Fruit fly (Drosophila melanogaster) whole organism, larva: Measurements from ENCODE around the gene S.

Source experiments
- noc ChIP-seq: fragments of 200-800 bp; sonication (Bioruptor generic); optimal IDR thresholded peaks from 3 replicates; lab custom pipeline; 2019; ENCODE audit warnings: missing biosample characterization, mild to moderate bottlenecking, missing genetic modification characterization, moderate library complexity

The S gene

DNA sequence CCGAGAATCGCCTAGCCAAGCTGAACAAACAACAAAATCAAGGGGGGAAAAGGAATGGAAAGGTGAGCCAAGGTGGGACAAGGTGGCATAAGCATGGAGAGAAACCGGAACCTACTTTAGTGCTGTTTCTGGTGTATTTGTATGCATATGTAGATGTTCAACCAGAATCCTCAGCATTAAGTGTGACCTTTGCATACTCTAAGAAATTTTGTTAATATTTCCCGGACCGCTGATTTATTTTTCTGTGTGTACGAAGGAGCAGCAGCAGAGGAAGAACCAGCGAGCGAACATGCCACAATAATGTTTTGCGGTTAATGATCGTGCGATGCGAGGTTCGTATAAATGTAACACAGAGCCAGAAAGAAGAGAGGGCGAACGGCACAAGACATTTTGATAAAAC, 12.6 kb downstream of the S start:
- no peak for TF ChIP-seq noc (tag; lab: Kevin White, UChicago)

DNA sequence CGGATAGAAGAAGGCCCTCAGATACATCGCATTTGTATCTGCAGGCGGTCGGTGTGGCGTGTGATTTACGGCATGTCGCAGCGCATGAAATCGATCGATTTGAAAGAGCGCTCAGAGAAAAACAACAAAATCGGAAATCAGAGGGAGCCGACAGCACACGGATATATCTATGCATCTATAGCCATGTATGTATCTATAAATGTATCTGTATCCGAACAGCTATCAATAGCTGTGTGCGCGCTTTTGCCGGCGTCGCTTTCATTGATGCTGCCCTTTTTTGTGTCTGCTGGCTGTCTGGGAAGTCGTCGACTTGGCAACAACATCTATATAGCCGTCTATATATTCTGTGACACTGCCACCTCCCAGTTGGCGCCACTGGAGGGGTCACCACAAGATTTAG, 13.1 kb downstream of the S start:
- no peak for TF ChIP-seq noc (tag; lab: Kevin White, UChicago)

- no peak for TF ChIP-seq noc (tag; lab: Kevin White, UChicago)
Measured at dm6 chr2L:1063695-1064094, 13.9 kb downstream of the S start.

- no peak for TF ChIP-seq noc (tag; lab: Kevin White, UChicago)
Measured at dm6 chr2L:1062473-1063363, 14.9 kb downstream of the S start.

dm6 chr2L:1057513-1057912, 20.1 kb downstream of the S start:
- no peak for TF ChIP-seq noc (tag; lab: Kevin White, UChicago)

- no peak for TF ChIP-seq noc (tag; lab: Kevin White, UChicago)
Measured at dm6 chr2L:1056631-1057030, 21.0 kb downstream of the S start.

DNA sequence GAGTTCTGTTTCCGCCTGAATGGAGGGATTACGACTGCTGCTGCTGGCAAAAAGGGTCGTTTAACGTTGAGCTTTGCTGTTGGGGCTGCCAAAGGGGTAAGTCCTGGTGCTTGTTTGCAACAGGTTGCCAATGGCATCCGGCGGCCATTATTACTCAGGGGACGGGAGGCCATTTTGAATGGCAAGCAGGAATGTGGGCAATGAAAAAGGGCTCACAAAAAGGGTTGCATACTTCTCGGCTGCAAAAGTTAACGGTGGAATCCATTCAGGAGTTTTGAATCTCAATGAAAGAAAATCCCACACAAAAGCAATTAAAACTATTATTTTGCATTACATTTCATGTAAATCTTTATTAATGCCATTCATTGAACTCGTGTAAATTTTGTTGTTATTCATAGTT, 28.3 kb downstream of the S start:
- no peak for TF ChIP-seq noc (tag; lab: Kevin White, UChicago)

DNA sequence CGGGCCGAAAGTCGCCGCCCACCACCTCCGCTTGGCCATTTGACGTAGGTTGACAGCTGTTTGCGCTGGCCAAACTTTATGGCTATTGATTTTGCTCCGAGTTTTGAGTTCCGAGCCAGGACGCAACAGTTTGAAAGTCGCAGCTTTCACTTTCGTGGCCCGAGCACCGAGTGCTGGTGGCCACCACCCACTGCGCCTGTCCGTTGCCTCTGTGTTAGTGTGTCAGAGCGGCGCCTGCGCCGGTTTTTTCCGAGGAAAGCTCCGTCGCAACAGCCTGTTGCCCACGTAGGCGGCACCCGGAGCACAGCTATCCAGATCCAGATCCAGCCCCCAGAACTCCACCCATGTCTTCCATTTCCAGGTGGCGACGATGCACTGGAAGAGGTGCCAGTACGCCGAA, 28.8 kb downstream of the S start:
- no peak for TF ChIP-seq noc (tag; lab: Kevin White, UChicago)

DNA sequence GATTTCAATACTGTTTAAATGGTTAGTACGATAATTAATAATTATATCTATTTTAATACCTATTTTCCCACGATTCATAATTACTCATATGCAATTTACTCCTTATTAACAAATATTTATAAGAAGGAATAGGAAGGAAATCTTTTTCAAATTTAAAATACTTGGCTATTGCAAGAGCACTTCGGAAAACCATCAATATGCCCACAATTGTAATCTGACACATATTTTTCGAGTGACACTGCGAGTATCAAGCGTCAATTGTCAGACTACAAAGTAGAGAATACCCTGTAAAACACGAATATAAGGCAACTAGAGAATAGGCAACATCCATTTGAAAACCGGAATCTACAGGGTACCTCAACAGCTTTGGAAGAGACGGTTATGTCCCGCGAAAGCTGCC, 29.2 kb downstream of the S start:
- no peak for TF ChIP-seq noc (tag; lab: Kevin White, UChicago)

DNA sequence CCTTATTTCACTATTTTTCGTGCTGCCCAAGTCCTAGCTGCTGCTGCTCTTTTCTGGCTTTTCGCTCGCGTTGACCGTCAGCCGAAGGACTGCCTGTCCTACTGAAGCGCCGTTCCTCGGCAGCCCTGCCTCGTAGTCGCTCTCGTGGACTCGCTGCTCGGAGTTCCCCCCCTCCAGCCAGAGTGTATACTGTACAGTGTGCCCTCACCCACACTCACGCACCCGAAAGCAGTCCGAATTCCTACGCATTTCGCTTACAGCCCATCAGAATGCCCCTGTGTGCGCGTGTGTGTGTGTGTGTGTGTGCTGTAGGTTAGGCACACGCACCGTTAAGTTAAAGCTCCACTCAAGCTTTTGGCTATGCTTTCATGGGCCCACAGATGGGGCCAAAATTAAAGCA, 29.6 kb downstream of the S start, which contains the start of gene IA-2:
Gene IA-2, minus strand, starts transcription at position 89 of the 400 bp plus-strand sequence.
- no peak for TF ChIP-seq noc (tag; lab: Kevin White, UChicago)

DNA sequence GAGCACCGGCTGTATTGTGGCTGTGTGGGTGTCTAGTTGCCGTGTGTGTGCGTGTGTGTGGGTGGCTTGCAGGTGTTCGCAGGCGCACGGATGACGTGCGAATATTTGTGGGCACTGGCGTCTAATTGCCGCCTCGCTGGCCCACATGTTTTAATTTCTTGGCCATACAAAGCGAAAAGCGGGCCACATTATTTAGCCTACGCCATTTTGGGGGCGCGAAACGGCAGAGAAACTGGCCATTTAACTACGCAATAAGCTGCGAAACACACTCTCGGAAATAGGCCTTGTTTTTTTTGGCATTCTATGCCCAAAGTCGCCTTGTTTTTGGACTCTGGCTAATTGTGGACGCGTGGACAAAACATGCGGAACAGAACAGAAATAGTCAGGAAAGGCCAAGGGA, 30.4 kb downstream of the S start:
- no peak for TF ChIP-seq noc (tag; lab: Kevin White, UChicago)

DNA sequence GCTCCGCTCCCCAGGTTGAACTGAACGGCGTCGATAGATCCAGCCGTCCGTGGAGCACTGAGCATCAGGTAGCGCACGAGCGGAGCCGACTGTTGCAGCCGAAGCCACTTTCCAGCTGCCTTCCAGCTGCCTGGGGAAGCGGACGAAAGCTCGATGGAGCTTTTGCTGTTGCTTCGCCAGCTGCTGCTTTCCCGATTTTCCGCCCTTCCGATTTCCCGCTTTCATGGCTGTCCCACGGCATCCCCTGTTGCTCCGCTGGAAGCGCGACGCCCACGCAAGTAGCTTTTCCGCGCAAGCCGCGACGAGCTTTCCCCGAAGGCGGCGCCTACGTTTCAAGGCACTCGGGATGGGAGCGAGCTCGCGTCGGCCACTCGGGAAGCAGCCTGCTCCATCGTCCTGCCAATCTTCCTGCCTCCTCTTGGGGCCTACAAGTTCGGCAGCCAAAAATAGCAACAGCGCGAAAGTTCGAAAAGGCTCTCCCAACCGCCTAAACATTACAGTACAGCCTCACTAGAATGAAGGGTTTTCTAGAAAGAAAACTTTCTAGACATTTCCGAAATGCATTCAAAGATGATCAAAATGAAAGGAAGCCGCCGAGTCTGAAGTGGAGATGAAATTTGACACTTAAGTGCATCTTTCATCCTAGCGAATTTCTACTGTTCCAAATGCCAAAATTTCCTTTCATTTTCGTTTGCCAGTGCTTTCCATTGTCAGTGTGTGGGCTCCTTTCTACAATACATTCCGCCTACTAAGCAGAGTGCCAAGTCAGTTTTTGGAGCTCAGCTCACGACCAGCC, 34.2 kb downstream of the S start:
- peak; percentile 14 for TF ChIP-seq noc (tag; lab: Kevin White, UChicago)

DNA sequence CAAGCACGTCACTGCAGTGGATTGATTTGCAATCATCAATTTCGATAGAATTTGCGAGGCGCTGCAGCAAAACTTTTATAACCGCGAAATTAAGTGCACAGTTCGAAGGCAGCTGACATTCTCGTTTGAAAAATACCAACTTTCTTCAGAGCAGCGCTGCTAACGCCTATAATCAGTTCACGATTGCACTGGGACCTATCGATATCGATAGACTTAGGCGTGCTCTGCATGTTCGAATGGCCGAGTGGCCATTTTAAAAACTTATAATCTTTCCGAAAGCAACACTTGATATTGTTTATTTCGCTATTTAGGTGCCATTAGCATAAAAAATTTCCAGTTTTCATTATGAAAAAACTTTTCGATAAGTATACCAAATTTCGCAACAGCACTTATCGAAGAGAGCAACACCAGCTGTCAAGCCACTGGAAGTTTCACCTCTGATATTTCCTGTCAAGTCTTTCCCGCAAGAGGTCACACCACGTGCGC, 40.8 kb downstream of the S start, which contains the start of gene gNacalpha:
Gene gNacalpha, plus strand, starts transcription at position 436 of the 486 bp plus-strand sequence.
- no peak for TF ChIP-seq noc (tag; lab: Kevin White, UChicago)

dm6 chr2L:1026797-1027196, 50.8 kb downstream of the S start, which contains the start of gene CG4375:
Gene CG4375, minus strand, starts transcription at chr2L:1026897.
- no peak for TF ChIP-seq noc (tag; lab: Kevin White, UChicago)

- no peak for TF ChIP-seq noc (tag; lab: Kevin White, UChicago)
Measured at dm6 chr2L:1008923-1009322, 68.7 kb downstream of the S start.

- no peak for TF ChIP-seq noc (tag; lab: Kevin White, UChicago)
Measured at dm6 chr2L:1007840-1008241, 69.8 kb downstream of the S start.
